Fruit fly (Drosophila melanogaster) whole organism, embryonic: ENCODE results near the gene Cyp312a1.
A peak's percentile ranks its signal among the peaks of the same experiment; 100 is the strongest.

Experiments used
- ATbp ChIP-seq: fragments of 200-800 bp; sonication (Bioruptor generic); optimal IDR thresholded peaks from 2 replicates; lab custom pipeline; 2017; ENCODE audit warnings: missing biosample characterization, mild to moderate bottlenecking, missing genetic modification characterization, missing genetic modification reagents
- Aef1 ChIP-seq: fragments of 200-800 bp; sonication (Bioruptor generic); IDR thresholded peaks from 3 replicates; pipeline ENCODE4 v1.3.6; 2022; ENCODE audit warnings: missing biosample characterization, missing genetic modification characterization
- CG10543 ChIP-seq: fragments of 200-800 bp; sonication (Bioruptor generic); optimal IDR thresholded peaks from 3 replicates; lab custom pipeline; 2017; ENCODE audit warnings: missing biosample characterization, mild to moderate bottlenecking, missing genetic modification characterization, moderate library complexity
- CG1529 ChIP-seq: fragments of 200-800 bp; sonication (Bioruptor generic); optimal IDR thresholded peaks from 3 replicates; lab custom pipeline; 2018; ENCODE audit warnings: missing biosample characterization, missing genetic modification characterization
- CG15479 ChIP-seq: fragments of 200-800 bp; sonication (Bioruptor generic); optimal IDR thresholded peaks from 3 replicates; lab custom pipeline; 2019; ENCODE audit warnings: missing biosample characterization, mild to moderate bottlenecking, missing genetic modification characterization, moderate library complexity
- CG32532 ChIP-seq: fragments of 200-800 bp; sonication (Bioruptor generic); IDR thresholded peaks from 2 replicates; pipeline ENCODE4 v1.3.6; 2022; ENCODE audit warnings: missing biosample characterization, missing genetic modification characterization
- CG34422 ChIP-seq: fragments of 200-800 bp; sonication (Bioruptor generic); IDR thresholded peaks from 3 replicates; pipeline ENCODE4 v1.3.6; 2022; ENCODE audit warnings: missing biosample characterization, missing genetic modification characterization
- CG43689 ChIP-seq: fragments of 200-800 bp; sonication (Bioruptor generic); IDR thresholded peaks from 2 replicates; pipeline ENCODE4 v1.3.6; 2022; ENCODE audit warnings: missing biosample characterization, missing genetic modification characterization
- CG4617 ChIP-seq: fragments of 200-800 bp; sonication (Bioruptor generic); optimal IDR thresholded peaks from 3 replicates; lab custom pipeline; 2016; ENCODE audit warnings: missing biosample characterization, missing genetic modification characterization, borderline replicate concordance
- CG6689 ChIP-seq: fragments of 200-800 bp; sonication (Bioruptor generic); IDR thresholded peaks from 2 replicates; pipeline ENCODE4 v1.3.6; 2022; ENCODE audit warnings: missing biosample characterization, missing genetic modification characterization
- CG7271 ChIP-seq: fragments of 200-800 bp; sonication (Bioruptor generic); optimal IDR thresholded peaks from 2 replicates; lab custom pipeline; 2018; ENCODE audit warnings: missing biosample characterization, mild to moderate bottlenecking, missing genetic modification characterization, moderate library complexity
- D ChIP-seq, 2 experiments: fragments of 200-800 bp in 1 of 2; fragments of >200 bp in 1 of 2; sonication (Bioruptor generic) in 1 of 2; optimal IDR thresholded peaks; 2 replicates in 1 of 2; 3 replicates in 1 of 2; lab custom pipeline; 2017; ENCODE audit warnings: mild to moderate bottlenecking in 1 of 2, missing biosample characterization in 1 of 2, missing genetic modification characterization in 1 of 2, missing genetic modification reagents in 1 of 2
- Dfd ChIP-seq, 2 experiments: fragments of >200 bp; optimal IDR thresholded peaks; 2 replicates each; lab custom pipeline; 2017; ENCODE audit warnings: missing biosample characterization in 2 of 2, missing genetic modification characterization in 2 of 2
- Dll ChIP-seq: fragments of 200-800 bp; sonication (Bioruptor generic); IDR thresholded peaks from 4 replicates; pipeline ENCODE4 v1.3.6; 2022; ENCODE audit warnings: missing biosample characterization, missing genetic modification characterization; ENCODE audit not compliant: partially characterized antibody
- Hmr ChIP-seq: fragments of 200-800 bp; sonication (Bioruptor generic); optimal IDR thresholded peaks from 3 replicates; lab custom pipeline; 2017; ENCODE audit warnings: mild to moderate bottlenecking, missing biosample characterization, missing genetic modification reagents, missing genetic modification characterization
- Hr39 ChIP-seq: fragments of >200 bp; optimal IDR thresholded peaks from 2 replicates; lab custom pipeline; 2017
- MBD-R2 ChIP-seq: fragments of 200-800 bp; sonication (Bioruptor generic); IDR thresholded peaks from 2 replicates; pipeline ENCODE4 v1.3.6; 2022; ENCODE audit warnings: missing biosample characterization, missing genetic modification characterization
- Mad ChIP-seq: fragments of 200-800 bp; sonication (Bioruptor generic); optimal IDR thresholded peaks from 2 replicates; lab custom pipeline; 2016; ENCODE audit warnings: missing biosample characterization, missing genetic modification characterization
- Med ChIP-seq: fragments of 200-800 bp; sonication (Bioruptor generic); peaks from one replicate; lab custom pipeline; 2016; ENCODE audit warnings: missing biosample characterization, missing genetic modification characterization, mild to moderate bottlenecking, inconsistent platforms, moderate library complexity
- Oli ChIP-seq: fragments of 200-800 bp; sonication (Bioruptor generic); optimal IDR thresholded peaks from 2 replicates; lab custom pipeline; 2018; ENCODE audit warnings: missing biosample characterization, mild to moderate bottlenecking, missing genetic modification characterization, moderate library complexity
- Pdp1 ChIP-seq, 2 experiments: fragments of 200-800 bp; sonication (Bioruptor generic); optimal IDR thresholded peaks; 3 replicates each; lab custom pipeline; 2016; ENCODE audit warnings: missing biosample characterization in 2 of 2, missing genetic modification characterization in 2 of 2, mild to moderate bottlenecking in 1 of 2, moderate library complexity in 1 of 2
- amos ChIP-seq: fragments of 200-800 bp; sonication (Bioruptor generic); IDR thresholded peaks from 2 replicates; pipeline ENCODE4 v1.3.6; 2022; ENCODE audit warnings: missing biosample characterization, missing genetic modification characterization; ENCODE audit not compliant: partially characterized antibody
- ara ChIP-seq: fragments of 200-800 bp; sonication (Bioruptor generic); IDR thresholded peaks from 2 replicates; pipeline ENCODE4 v1.3.6; 2022; ENCODE audit warnings: missing biosample characterization, missing genetic modification characterization
- cad ChIP-seq: fragments of >200 bp; optimal IDR thresholded peaks from 2 replicates; lab custom pipeline; 2017; ENCODE audit warnings: missing biosample characterization, missing genetic modification characterization
- chinmo ChIP-seq: fragments of 200-800 bp; sonication (Bioruptor generic); IDR thresholded peaks from 4 replicates; pipeline ENCODE4 v1.3.6; 2022; ENCODE audit warnings: missing biosample characterization, missing genetic modification characterization; ENCODE audit not compliant: partially characterized antibody
- crol ChIP-seq: fragments of 200-800 bp; sonication (Bioruptor generic); IDR thresholded peaks from 2 replicates; pipeline ENCODE4 v1.3.6; 2022; ENCODE audit warnings: missing biosample characterization, missing genetic modification characterization
- dm ChIP-seq: fragments of 200-800 bp; sonication (Bioruptor generic); optimal IDR thresholded peaks from 3 replicates; lab custom pipeline; 2016; ENCODE audit warnings: missing biosample characterization, missing genetic modification characterization
- hb ChIP-seq: fragments of 200-800 bp; sonication (Bioruptor generic); IDR thresholded peaks from 3 replicates; pipeline ENCODE4 v1.3.6; 2022; ENCODE audit warnings: missing biosample characterization, missing genetic modification characterization; ENCODE audit not compliant: partially characterized antibody
- hbn ChIP-seq: fragments of 200-800 bp; sonication (Bioruptor generic); IDR thresholded peaks from 2 replicates; pipeline ENCODE4 v1.3.6; 2022; ENCODE audit warnings: missing biosample characterization, missing genetic modification characterization; ENCODE audit not compliant: partially characterized antibody
- her ChIP-seq: fragments of 200-800 bp; sonication (Bioruptor generic); optimal IDR thresholded peaks from 2 replicates; lab custom pipeline; 2016; ENCODE audit warnings: missing biosample characterization, missing genetic modification characterization
- klu ChIP-seq: fragments of 200-800 bp; sonication (Bioruptor generic); IDR thresholded peaks from 2 replicates; pipeline ENCODE4 v1.3.6; 2022; ENCODE audit warnings: missing biosample characterization, missing genetic modification characterization
- lmd ChIP-seq: fragments of 200-800 bp; sonication (Bioruptor generic); IDR thresholded peaks from 2 replicates; pipeline ENCODE4 v1.3.6; 2022; ENCODE audit warnings: missing biosample characterization, missing genetic modification characterization
- luna ChIP-seq: fragments of 200-800 bp; sonication (Bioruptor generic); optimal IDR thresholded peaks from 2 replicates; lab custom pipeline; 2016; ENCODE audit warnings: missing biosample characterization, missing genetic modification characterization
- pb ChIP-seq: fragments of 200-800 bp; sonication (Bioruptor generic); optimal IDR thresholded peaks from 3 replicates; lab custom pipeline; 2016; ENCODE audit warnings: missing biosample characterization, missing genetic modification characterization
- pfk ChIP-seq: fragments of 200-800 bp; sonication (Bioruptor generic); optimal IDR thresholded peaks from 2 replicates; lab custom pipeline; 2018; ENCODE audit warnings: missing biosample characterization, mild to moderate bottlenecking, missing genetic modification characterization, moderate library complexity
- sim ChIP-seq: fragments of 200-800 bp; sonication (Bioruptor generic); IDR thresholded peaks from 2 replicates; pipeline ENCODE4 v1.3.6; 2022; ENCODE audit warnings: missing biosample characterization, missing genetic modification characterization
- stc ChIP-seq: fragments of 200-800 bp; sonication (Bioruptor generic); IDR thresholded peaks from 2 replicates; pipeline ENCODE4 v1.3.6; 2022; ENCODE audit warnings: missing biosample characterization, missing genetic modification characterization
- tll ChIP-seq, 2 experiments: fragments of 200-800 bp in 1 of 2; fragments of >200 bp in 1 of 2; sonication (Bioruptor generic) in 1 of 2; optimal IDR thresholded peaks; 2 replicates each; lab custom pipeline; 2017 to 2019; ENCODE audit warnings: missing biosample characterization in 2 of 2, missing genetic modification characterization in 2 of 2, mild to moderate bottlenecking in 1 of 2, moderate library complexity in 1 of 2
- tup ChIP-seq: fragments of 200-800 bp; sonication (Bioruptor generic); optimal IDR thresholded peaks from 2 replicates; lab custom pipeline; 2016; ENCODE audit warnings: missing biosample characterization, mild to moderate bottlenecking, missing genetic modification characterization, moderate library complexity
- vfl ChIP-seq: fragments of 200-800 bp; sonication (Bioruptor generic); optimal IDR thresholded peaks from 2 replicates; lab custom pipeline; 2016; ENCODE audit warnings: missing biosample characterization, missing genetic modification characterization
- vnd ChIP-seq: fragments of 200-800 bp; sonication (Bioruptor generic); IDR thresholded peaks from 3 replicates; pipeline ENCODE4 v1.3.6; 2022; ENCODE audit warnings: missing biosample characterization, missing genetic modification characterization; ENCODE audit not compliant: partially characterized antibody
- zen ChIP-seq: fragments of 200-800 bp; sonication (Bioruptor generic); optimal IDR thresholded peaks from 3 replicates; lab custom pipeline; 2018; ENCODE audit warnings: missing biosample characterization, mild to moderate bottlenecking, missing genetic modification characterization, moderate library complexity
- zen2 ChIP-seq: fragments of 200-800 bp; sonication (Bioruptor generic); IDR thresholded peaks from 3 replicates; pipeline ENCODE4 v1.3.6; 2022; ENCODE audit warnings: missing biosample characterization, missing genetic modification characterization; ENCODE audit not compliant: partially characterized antibody

The Cyp312a1 gene

dm6 chr3L:18174833-18175232, 42.3 kb upstream of the Cyp312a1 start:
- TF ChIP-seq stc (GFP tag; lab: Robert Waterston, UW) (no peak), Hmr (no peak), hb (GFP tag; lab: Robert Waterston, UW) (0 out of 3 replicates have a peak, but pooled peaks have one; percentile 10), vnd (GFP tag; lab: Robert Waterston, UW) (0 out of 3 replicates have a peak, but pooled peaks have one; percentile 24), Mad (GFP tag; lab: Kevin White, UChicago) (no peak), CG10543 (GFP tag; lab: Kevin White, UChicago) (no peak), amos (GFP tag; lab: Robert Waterston, UW) (0 out of 2 replicates have a peak, but pooled peaks have one; percentile 18), zen (tag; lab: Kevin White, UChicago) (peak; percentile 60), CG15479 (peak; percentile 89), pfk (GFP tag; lab: Kevin White, UChicago) (no peak), dm (GFP tag; lab: Kevin White, UChicago) (no peak), ATbp (GFP tag; lab: Kevin White, UChicago) (no peak), D (optimal IDR thresholded peaks at IDR 0.05; lab: Kevin White, UChicago) (peak; percentile 70), D (GFP tag; optimal IDR thresholded peaks at IDR 0.05; lab: Kevin White, UChicago) (no peak), Dfd (GFP tag; optimal IDR thresholded peaks at IDR 0.05; lab: Kevin White, UChicago) (no peak), vfl (GFP tag; lab: Kevin White, UChicago) (no peak), Med (GFP tag; lab: Kevin White, UChicago) (peak; percentile 25), hbn (GFP tag; lab: Robert Waterston, UW) (no peak), tup (no peak)
- TF ChIP-seq, all 482 proteins: peak for 7

dm6 chr3L:18173668-18174067, 41.2 kb upstream of the Cyp312a1 start:
- TF ChIP-seq tll (GFP tag; optimal IDR thresholded peaks at IDR 0.05; lab: Kevin White, UChicago) (peak in 1 of 2 experiments; percentile 96), cad (GFP tag; lab: Kevin White, UChicago) (peak; percentile 97), Oli (no peak), CG7271 (tag; lab: Kevin White, UChicago) (peak; percentile 72), klu (no peak), zen (tag; lab: Kevin White, UChicago) (peak; percentile 38)

dm6 chr3L:18172064-18172696, 39.7 kb upstream of the Cyp312a1 start:
- TF ChIP-seq CG34422 (GFP tag; lab: Robert Waterston, UW) (no peak), Pdp1 (GFP tag; optimal IDR thresholded peaks at IDR 0.05; lab: Kevin White, UChicago) (peak in 1 of 2 experiments; percentile 41)

dm6 chr3L:18171093-18171492, 38.6 kb upstream of the Cyp312a1 start:
- no peak for TF ChIP-seq her (GFP tag; lab: Kevin White, UChicago)
- TF ChIP-seq zen2 (GFP tag; lab: Robert Waterston, UW) = no peak
- peak; percentile 52; the same call in 1 of the 2 replicates for TF ChIP-seq crol (GFP tag; lab: Robert Waterston, UW)
- no peak for TF ChIP-seq Aef1 (GFP tag; lab: Robert Waterston, UW)
- TF ChIP-seq Dll = no peak
- TF ChIP-seq ara (GFP tag; lab: Robert Waterston, UW) = 0 out of 2 replicates have a peak, but pooled peaks have one; percentile 20
- no peak for TF ChIP-seq MBD-R2 (GFP tag; lab: Robert Waterston, UW)
- peak; percentile 49 for TF ChIP-seq Hr39
- no peak for TF ChIP-seq pb
- no peak for TF ChIP-seq sim (GFP tag; lab: Robert Waterston, UW)
- no peak for TF ChIP-seq CG43689
- no peak for TF ChIP-seq luna (GFP tag; lab: Kevin White, UChicago)
- TF ChIP-seq CG1529 (GFP tag; lab: Kevin White, UChicago) = no peak
- TF ChIP-seq CG4617 (GFP tag; lab: Kevin White, UChicago) = no peak
- TF ChIP-seq CG6689 (GFP tag; lab: Robert Waterston, UW) = no peak
- no peak for TF ChIP-seq CG32532 (GFP tag; lab: Robert Waterston, UW)
- no peak for TF ChIP-seq lmd (GFP tag; lab: Robert Waterston, UW)
- TF ChIP-seq chinmo = 0 out of 4 replicates have a peak, but pooled peaks have one; percentile 57
